Fruit fly (Drosophila melanogaster) whole organism, prepupa: Measurements from ENCODE around the gene mor.

Source experiments
- CG10631 ChIP-seq: fragments of 200-800 bp; sonication (Bioruptor generic); optimal IDR thresholded peaks from 2 replicates; lab custom pipeline; 2016; ENCODE audit warnings: missing biosample characterization, missing genetic modification characterization
- CG11902 ChIP-seq: fragments of 200-800 bp; sonication (Bioruptor generic); optimal IDR thresholded peaks from 3 replicates; lab custom pipeline; 2016; ENCODE audit warnings: missing biosample characterization, missing genetic modification characterization
- CG1621 ChIP-seq: fragments of 200-800 bp; sonication (Bioruptor generic); optimal IDR thresholded peaks from 3 replicates; lab custom pipeline; 2018; ENCODE audit warnings: missing biosample characterization, mild to moderate bottlenecking, missing genetic modification characterization
- CG16779 ChIP-seq: fragments of 200-800 bp; sonication (Bioruptor generic); optimal IDR thresholded peaks from 3 replicates; lab custom pipeline; 2017; ENCODE audit warnings: missing biosample characterization, mild to moderate bottlenecking, missing genetic modification characterization
- CG31627 ChIP-seq: fragments of 200-800 bp; sonication (Bioruptor generic); optimal IDR thresholded peaks from 3 replicates; lab custom pipeline; 2016; ENCODE audit warnings: missing biosample characterization, missing genetic modification characterization
- CG6163 ChIP-seq: fragments of 200-800 bp; sonication (Bioruptor generic); IDR thresholded peaks from 3 replicates; pipeline ENCODE4 v1.3.6; 2022; ENCODE audit warnings: missing biosample characterization, missing genetic modification characterization
- CG6792 ChIP-seq: fragments of 200-800 bp; sonication (Bioruptor generic); optimal IDR thresholded peaks from 3 replicates; lab custom pipeline; 2016; ENCODE audit warnings: missing biosample characterization, missing genetic modification characterization
- CG7368 ChIP-seq: fragments of 200-800 bp; sonication (Bioruptor generic); optimal IDR thresholded peaks from 3 replicates; lab custom pipeline; 2016; ENCODE audit warnings: missing biosample characterization, missing genetic modification characterization
- CG8319 ChIP-seq: fragments of 200-800 bp; sonication (Bioruptor generic); optimal IDR thresholded peaks from 3 replicates; lab custom pipeline; 2016; ENCODE audit warnings: missing biosample characterization, missing genetic modification characterization
- CG8632 ChIP-seq: fragments of 200-800 bp; sonication (Bioruptor generic); optimal IDR thresholded peaks from 3 replicates; lab custom pipeline; 2016; ENCODE audit warnings: missing biosample characterization, missing genetic modification characterization
- CG9139 ChIP-seq: fragments of 200-800 bp; sonication (Bioruptor generic); optimal IDR thresholded peaks from 3 replicates; lab custom pipeline; 2017; ENCODE audit warnings: missing biosample characterization, mild to moderate bottlenecking, missing genetic modification characterization
- Ets21C ChIP-seq: fragments of 200-800 bp; sonication (Bioruptor generic); optimal IDR thresholded peaks from 3 replicates; lab custom pipeline; 2016; ENCODE audit warnings: missing biosample characterization, missing genetic modification characterization
- Hr39 ChIP-seq: fragments of 200-800 bp; sonication (Bioruptor generic); optimal IDR thresholded peaks from 2 replicates; lab custom pipeline; 2016; ENCODE audit warnings: missing biosample characterization, missing genetic modification characterization
- Hr4 ChIP-seq: fragments of 200-800 bp; sonication (Bioruptor generic); optimal IDR thresholded peaks from 3 replicates; lab custom pipeline; 2016; ENCODE audit warnings: missing biosample characterization, missing genetic modification characterization
- Met ChIP-seq: fragments of 200-800 bp; sonication (Bioruptor generic); optimal IDR thresholded peaks from 3 replicates; lab custom pipeline; 2016; ENCODE audit warnings: missing biosample characterization, missing genetic modification characterization
- OdsH ChIP-seq: fragments of 200-800 bp; sonication (Bioruptor generic); optimal IDR thresholded peaks from 3 replicates; lab custom pipeline; 2016; ENCODE audit warnings: missing biosample characterization, missing genetic modification characterization
- Smox ChIP-seq: fragments of 200-800 bp; sonication (Bioruptor generic); optimal IDR thresholded peaks from 3 replicates; lab custom pipeline; 2016; ENCODE audit warnings: missing biosample characterization, missing genetic modification characterization
- Sox102F ChIP-seq: fragments of 200-800 bp; sonication (Bioruptor generic); optimal IDR thresholded peaks from 2 replicates; lab custom pipeline; 2016; ENCODE audit warnings: missing biosample characterization, mild to moderate bottlenecking, missing genetic modification characterization
- achi ChIP-seq: fragments of 200-800 bp; sonication (Bioruptor generic); optimal IDR thresholded peaks from 3 replicates; lab custom pipeline; 2016; ENCODE audit warnings: missing biosample characterization, missing genetic modification characterization
- cyc ChIP-seq: fragments of 200-800 bp; sonication (Bioruptor generic); optimal IDR thresholded peaks from 3 replicates; lab custom pipeline; 2016; ENCODE audit warnings: missing biosample characterization, missing genetic modification characterization
- eg ChIP-seq: fragments of 200-800 bp; sonication (Bioruptor generic); IDR thresholded peaks from 3 replicates; pipeline ENCODE4 v1.3.6; 2022; ENCODE audit warnings: missing biosample characterization, missing genetic modification characterization
- esn ChIP-seq: fragments of 200-800 bp; sonication (Bioruptor generic); optimal IDR thresholded peaks from 2 replicates; lab custom pipeline; 2016; ENCODE audit warnings: missing biosample characterization, mild to moderate bottlenecking, missing genetic modification characterization, moderate library complexity
- fd85E ChIP-seq: fragments of 200-800 bp; sonication (Bioruptor generic); optimal IDR thresholded peaks from 3 replicates; lab custom pipeline; 2016; ENCODE audit warnings: missing biosample characterization, missing genetic modification characterization
- fkh ChIP-seq: fragments of 200-800 bp; sonication (Bioruptor generic); optimal IDR thresholded peaks from 3 replicates; lab custom pipeline; 2017; ENCODE audit warnings: missing biosample characterization, mild to moderate bottlenecking, missing genetic modification characterization, moderate library complexity
- pdm3 ChIP-seq: fragments of 200-800 bp; sonication (Bioruptor generic); optimal IDR thresholded peaks from 3 replicates; lab custom pipeline; 2016; ENCODE audit warnings: missing biosample characterization, missing genetic modification characterization
- salr ChIP-seq, 2 experiments: fragments of 200-800 bp; sonication (Bioruptor generic); optimal IDR thresholded peaks; 3 replicates each; lab custom pipeline; 2016 to 2018; ENCODE audit warnings: missing biosample characterization in 2 of 2, missing genetic modification characterization in 2 of 2, mild to moderate bottlenecking in 1 of 2
- spab ChIP-seq: fragments of 200-800 bp; sonication (Bioruptor generic); optimal IDR thresholded peaks from 2 replicates; lab custom pipeline; 2017; ENCODE audit warnings: missing biosample characterization, mild to moderate bottlenecking, missing genetic modification characterization, missing genetic modification reagents
- ss ChIP-seq, 2 experiments: fragments of 200-800 bp; sonication (Bioruptor generic); optimal IDR thresholded peaks; 2 replicates in 1 of 2; 3 replicates in 1 of 2; lab custom pipeline; 2017 to 2018; ENCODE audit warnings: mild to moderate bottlenecking in 2 of 2, missing biosample characterization in 2 of 2, missing genetic modification characterization in 2 of 2, moderate library complexity in 1 of 2
- svp ChIP-seq: fragments of 200-800 bp; sonication (Bioruptor generic); peaks from one replicate; lab custom pipeline; 2016; ENCODE audit warnings: missing biosample characterization, missing genetic modification characterization
- topi ChIP-seq: fragments of 200-800 bp; sonication (Bioruptor generic); optimal IDR thresholded peaks from 3 replicates; lab custom pipeline; 2016; ENCODE audit warnings: missing biosample characterization, missing genetic modification characterization

The mor gene

DNA sequence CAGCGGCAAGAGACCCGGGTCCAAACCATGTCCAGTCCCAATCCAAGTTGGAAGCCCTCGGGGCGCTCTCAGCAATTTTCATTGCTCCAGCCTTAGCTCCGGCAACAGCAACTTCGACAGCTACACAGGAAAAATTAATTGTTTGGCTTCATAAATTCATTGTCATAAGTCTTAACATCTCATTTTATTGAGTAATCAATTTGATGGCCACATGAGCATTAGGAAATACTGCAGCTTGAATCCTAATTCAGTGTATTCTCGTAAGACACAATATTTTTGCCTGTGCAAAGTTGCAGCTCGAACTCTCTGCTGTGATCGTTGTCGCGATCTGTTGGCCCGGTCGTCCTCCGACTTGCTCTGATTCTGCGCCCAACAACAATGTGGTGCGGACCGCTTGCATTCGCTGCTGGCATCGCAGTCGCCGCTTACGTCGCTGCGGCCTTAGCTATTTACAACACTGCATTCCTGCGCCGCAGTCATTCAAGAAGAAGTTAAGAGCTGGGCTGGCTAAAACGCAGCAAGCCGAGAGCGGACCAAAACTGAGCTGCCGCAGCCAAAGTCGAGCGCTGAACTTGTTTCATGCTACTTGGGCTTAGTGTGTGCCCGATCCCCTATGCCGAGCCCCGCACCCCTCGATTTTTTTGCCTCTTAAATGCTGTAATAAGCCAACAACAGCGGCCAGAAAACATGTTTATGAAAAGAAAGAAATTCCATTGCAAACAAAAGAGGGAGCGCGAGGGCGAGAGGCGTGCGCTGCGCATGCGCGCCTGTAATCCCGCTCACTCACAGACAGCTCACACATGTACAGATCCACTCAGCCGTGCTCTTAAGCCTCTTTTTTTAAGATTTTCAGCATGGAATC is 53.1 kb downstream of the mor start (continued):
- TF ChIP-seq esn: peak; percentile 98
- TF ChIP-seq CG7368: peak; percentile 97
- no peak for TF ChIP-seq fkh
- peak; percentile 98 for TF ChIP-seq pdm3 (GFP tag; lab: Kevin White, UChicago)
- peak; percentile 94 to 95 for TF ChIP-seq salr (GFP tag; optimal IDR thresholded peaks at IDR 0.05; lab: Kevin White, UChicago)
- TF ChIP-seq svp (GFP tag; lab: Kevin White, UChicago): peak; percentile 99
- TF ChIP-seq Sox102F (GFP tag; lab: Kevin White, UChicago): peak; percentile 95
- peak; percentile 96 for TF ChIP-seq CG11902 (GFP tag; lab: Kevin White, UChicago)
- TF ChIP-seq OdsH: peak; percentile 97
- TF ChIP-seq CG10631: peak; percentile 96
- peak; percentile 95 for TF ChIP-seq CG1621
- TF ChIP-seq spab: peak; percentile 93
- TF ChIP-seq CG6792: peak; percentile 97
- peak; percentile 97 for TF ChIP-seq CG31627 (GFP tag; lab: Kevin White, UChicago)
- TF ChIP-seq CG9139 (GFP tag; lab: Kevin White, UChicago): peak; percentile 76
- TF ChIP-seq Smox (GFP tag; lab: Kevin White, UChicago): peak; percentile 96
- TF ChIP-seq CG8319 (GFP tag; lab: Kevin White, UChicago): peak; percentile 94
- TF ChIP-seq CG8632: peak; percentile 95
- TF ChIP-seq Hr39 (GFP tag; lab: Kevin White, UChicago): peak; percentile 98
- peak; percentile 93 for TF ChIP-seq Hr4
- TF ChIP-seq ss (GFP tag; optimal IDR thresholded peaks at IDR 0.05; lab: Kevin White, UChicago): peak; percentile 72 to 88
- peak; percentile 97 for TF ChIP-seq cyc
- peak; percentile 98 for TF ChIP-seq CG6163 (GFP tag; lab: Robert Waterston, UW)
- peak; percentile 93 for TF ChIP-seq Ets21C (GFP tag; lab: Kevin White, UChicago)
- peak; percentile 95 for TF ChIP-seq eg (GFP tag; lab: Robert Waterston, UW)
- TF ChIP-seq Met (GFP tag; lab: Kevin White, UChicago): peak; percentile 98
- TF ChIP-seq CG16779 (tag; lab: Kevin White, UChicago): peak; percentile 91
- peak; percentile 90 for TF ChIP-seq fd85E
- TF ChIP-seq achi (GFP tag; lab: Kevin White, UChicago): peak; percentile 96
- peak; percentile 97 for TF ChIP-seq topi (GFP tag; lab: Kevin White, UChicago)
- TF ChIP-seq, all 60 proteins: peak for 58
